Worm (Caenorhabditis elegans): ENCODE results near the gene mat-3.

ce11 chrIII:530899-531298, 55.6 kb downstream of the mat-3 start:
- TF ChIP-seq nhr-237 (tag; optimal IDR thresholded peaks at IDR 0.05) (no peak), aly-2 (tag; optimal IDR thresholded peaks at IDR 0.05) (no peak), pha-4 (tag; optimal IDR thresholded peaks at IDR 0.05) (no peak), ama-1 (optimal IDR thresholded peaks at IDR 0.05) (no peak), skn-1 (tag; optimal IDR thresholded peaks at IDR 0.05) (no peak), nhr-76 (tag; optimal IDR thresholded peaks at IDR 0.05) (no peak), unc-39 (tag; optimal IDR thresholded peaks at IDR 0.05) (no peak), unc-62 (GFP tag; optimal IDR thresholded peaks at IDR 0.05) (no peak), fos-1 (tag; optimal IDR thresholded peaks at IDR 0.05) (no peak), nhr-11 (tag; optimal IDR thresholded peaks at IDR 0.05) (no peak), jun-1 (tag; optimal IDR thresholded peaks at IDR 0.05) (no peak), elt-3 (tag; optimal IDR thresholded peaks at IDR 0.05) (no peak), egl-27 (tag; optimal IDR thresholded peaks at IDR 0.05) (no peak), ztf-11 (tag; optimal IDR thresholded peaks at IDR 0.05) (no peak)

Measured in whole organism, L3 larva.